Worm (Caenorhabditis elegans): ENCODE results near the gene gtf-2H1.

The gtf-2H1 gene

DNA sequence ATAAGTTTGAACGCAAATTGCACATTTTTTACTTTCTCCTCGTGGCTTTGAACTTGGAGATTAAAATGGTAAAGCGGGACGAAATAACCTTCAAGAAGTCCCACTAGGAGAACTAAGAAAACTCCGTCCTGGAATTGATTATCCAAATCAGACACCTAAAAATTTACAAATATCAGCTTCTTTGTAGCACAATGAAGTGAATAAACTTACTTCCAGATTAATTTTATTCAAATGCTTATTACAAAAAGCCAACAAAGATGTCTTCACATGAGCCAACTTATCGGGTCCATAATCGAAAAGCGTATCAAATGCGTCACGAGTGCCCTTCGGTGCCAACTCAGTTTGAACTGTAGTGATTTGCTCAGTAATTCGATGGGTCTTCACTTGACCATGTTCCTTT is 30.9 kb upstream of the gtf-2H1 start:
- no peak for TF ChIP-seq ttx-3 (tag; optimal IDR thresholded peaks at IDR 0.05)
- TF ChIP-seq hlh-8 (tag; optimal IDR thresholded peaks at IDR 0.05) = no peak
- no peak for TF ChIP-seq Y22D7AL.16 (tag; optimal IDR thresholded peaks at IDR 0.05)
- TF ChIP-seq gmeb-2 (tag; optimal IDR thresholded peaks at IDR 0.05) = no peak
- TF ChIP-seq fkh-10 (GFP tag; optimal IDR thresholded peaks at IDR 0.05) = no peak
- TF ChIP-seq ref-2 (tag; optimal IDR thresholded peaks at IDR 0.05) = no peak
- no peak for TF ChIP-seq sdc-2 (tag; optimal IDR thresholded peaks at IDR 0.05)
- TF ChIP-seq ceh-48 (tag; optimal IDR thresholded peaks at IDR 0.05) = no peak
- TF ChIP-seq ceh-34 (tag; optimal IDR thresholded peaks at IDR 0.05) = no peak
- TF ChIP-seq elt-2 (tag; optimal IDR thresholded peaks at IDR 0.05) = no peak
- no peak for TF ChIP-seq pag-3 (tag; optimal IDR thresholded peaks at IDR 0.05; ENCODE audit: borderline replicate concordance)
- TF ChIP-seq nhr-232 (tag; optimal IDR thresholded peaks at IDR 0.05) = no peak
- TF ChIP-seq odd-2 (tag; optimal IDR thresholded peaks at IDR 0.05) = no peak
- TF ChIP-seq unc-55 (GFP tag; optimal IDR thresholded peaks at IDR 0.05) = no peak
- no peak for TF ChIP-seq madf-2 (tag; optimal IDR thresholded peaks at IDR 0.05)
- TF ChIP-seq hlh-30 (tag; optimal IDR thresholded peaks at IDR 0.05; ENCODE audit: insufficient read depth) = no peak
- no peak for TF ChIP-seq che-1 (tag; optimal IDR thresholded peaks at IDR 0.05)

DNA sequence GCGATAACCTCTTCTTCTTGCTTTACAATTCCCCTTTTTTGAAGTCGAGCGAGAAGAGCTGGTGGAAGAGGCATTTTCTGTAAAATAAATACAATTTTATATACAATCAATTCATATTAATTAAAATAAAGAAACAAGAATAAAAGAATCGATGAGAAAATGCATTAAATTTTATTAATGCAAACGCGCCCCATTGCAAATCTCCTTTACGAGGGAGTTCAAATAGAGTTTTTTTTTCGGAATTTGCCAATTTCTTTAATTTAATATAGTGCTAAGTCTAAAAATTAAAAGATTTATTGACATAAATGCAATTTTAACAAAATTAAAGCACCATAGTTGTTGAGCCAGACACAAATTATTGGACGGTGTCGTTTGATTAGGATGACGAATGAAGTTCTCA is 30.0 kb upstream of the gtf-2H1 start, which contains the start of gene pqbp-1.1:
Gene pqbp-1.1 (minus strand): TSS at position 77 of the 400 bp plus-strand sequence.
- peak; percentile 48 for TF ChIP-seq pax-1 (tag; optimal IDR thresholded peaks at IDR 0.05)
- TF ChIP-seq elt-2 (tag; optimal IDR thresholded peaks at IDR 0.05) = peak; percentile 6
- no peak for TF ChIP-seq Y22D7AL.16 (tag; optimal IDR thresholded peaks at IDR 0.05)
- TF ChIP-seq pros-1 (tag; optimal IDR thresholded peaks at IDR 0.05) = no peak
- TF ChIP-seq unc-42 (tag; optimal IDR thresholded peaks at IDR 0.05) = peak; percentile 88
- TF ChIP-seq ceh-48 (tag; optimal IDR thresholded peaks at IDR 0.05) = peak; percentile 42
- TF ChIP-seq mec-3 (tag; optimal IDR thresholded peaks at IDR 0.05; ENCODE audit: borderline replicate concordance) = no peak

DNA sequence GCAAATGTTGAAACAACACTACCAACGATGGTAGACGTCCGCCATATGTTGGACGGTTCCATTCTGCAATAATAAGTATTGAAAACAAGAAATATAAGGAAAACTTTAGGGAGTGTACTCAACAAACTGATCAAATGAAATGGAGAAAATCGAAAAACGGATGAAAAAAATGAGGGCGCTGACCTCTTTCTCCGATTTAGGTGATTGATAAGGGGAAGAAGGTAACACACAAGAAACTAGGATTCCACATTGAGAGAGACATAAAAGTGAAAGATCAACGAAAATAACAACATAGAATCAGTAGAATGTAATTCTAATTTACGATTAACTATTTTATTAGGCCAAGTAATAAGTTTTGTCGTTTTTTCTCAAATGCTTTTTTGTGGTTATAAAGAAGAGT is 27.6 kb upstream of the gtf-2H1 start, which contains the start of gene dpy-9:
Gene dpy-9 (minus strand): TSS at position 63 of the 400 bp plus-strand sequence.
- TF ChIP-seq lim-6 (tag; optimal IDR thresholded peaks at IDR 0.05) (no peak), odd-2 (tag; optimal IDR thresholded peaks at IDR 0.05) (no peak), elt-2 (tag; optimal IDR thresholded peaks at IDR 0.05) (no peak)

DNA sequence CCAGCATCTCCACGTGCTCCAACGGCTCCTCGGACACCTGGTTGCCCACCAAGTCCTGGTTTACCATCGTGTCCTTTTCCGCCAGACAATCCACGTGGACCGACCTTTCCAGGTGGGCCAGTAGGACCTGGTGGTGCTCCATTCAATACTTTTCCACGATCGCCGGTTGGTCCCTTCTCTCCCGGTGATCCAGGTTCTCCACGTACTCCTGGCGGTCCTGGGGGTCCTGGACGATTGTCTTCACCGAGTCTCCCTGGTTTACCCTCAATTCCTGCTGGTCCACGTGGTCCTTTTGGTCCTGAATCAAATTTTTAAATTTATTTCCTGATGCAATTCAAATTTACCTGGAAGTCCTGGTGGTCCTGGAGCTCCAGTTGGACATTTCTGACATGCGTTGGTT is 26.8 kb upstream of the gtf-2H1 start:
- TF ChIP-seq dve-1 (tag; optimal IDR thresholded peaks at IDR 0.05) = no peak
- no peak for TF ChIP-seq ceh-45 (GFP tag; IDR thresholded peaks at IDR 0.05)
- no peak for TF ChIP-seq ahr-1 (tag; optimal IDR thresholded peaks at IDR 0.05)

DNA sequence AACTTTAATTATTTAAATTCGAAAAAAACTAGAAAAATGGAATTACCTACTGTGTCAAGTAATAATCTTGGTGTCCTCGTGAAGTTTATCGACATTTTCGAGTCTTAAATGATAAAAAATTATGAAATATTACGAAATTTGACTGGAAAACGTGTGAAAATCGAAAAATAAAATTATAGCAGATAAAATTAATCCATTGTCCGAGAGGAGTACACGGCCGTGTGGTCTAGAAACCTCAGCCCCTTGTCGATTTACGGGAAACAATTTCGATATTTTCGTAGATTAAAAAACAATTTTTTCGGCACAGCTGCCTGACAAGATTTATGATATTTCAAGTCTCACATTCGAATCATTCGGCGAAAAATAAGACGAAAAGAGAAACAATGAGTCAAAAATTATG is 25.5 kb upstream of the gtf-2H1 start, which contains the start of gene R02D3.8:
Gene R02D3.8 (minus strand): TSS at position 109 of the 400 bp plus-strand sequence.
- TF ChIP-seq ceh-31 (tag; optimal IDR thresholded peaks at IDR 0.05) (peak; percentile 41), fax-1 (tag; optimal IDR thresholded peaks at IDR 0.05) (no peak), fkh-6 (tag; optimal IDR thresholded peaks at IDR 0.05) (no peak), C08G9.2 (tag; optimal IDR thresholded peaks at IDR 0.05) (peak; percentile 12), tbx-2 (tag; optimal IDR thresholded peaks at IDR 0.05) (peak; percentile 27)

DNA sequence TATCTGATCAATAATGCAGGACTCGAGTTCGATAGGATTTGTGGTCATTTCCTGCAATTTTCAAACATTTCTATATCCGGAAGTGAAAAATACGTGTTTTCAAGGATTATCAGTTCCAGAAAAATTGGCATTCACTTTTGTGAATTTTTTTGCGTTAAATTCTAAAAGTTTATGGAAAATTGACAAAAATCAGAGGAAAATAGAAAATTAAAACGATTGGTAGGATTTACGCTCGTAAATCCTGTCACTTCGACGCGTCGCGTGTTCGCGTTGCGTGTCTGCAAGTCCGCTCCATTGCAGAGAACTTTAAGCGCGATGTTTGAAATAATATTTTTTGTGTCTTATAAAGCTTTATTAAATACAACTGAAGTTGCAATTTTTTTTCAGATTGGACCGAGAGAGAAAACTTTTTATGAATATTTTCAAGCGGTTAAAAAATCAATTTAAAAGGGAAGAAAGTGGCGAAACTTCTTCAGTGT is 23.8 kb upstream of the gtf-2H1 start, which contains the start of gene rcat-1:
Gene rcat-1 (minus strand): TSS at position 51 of the 479 bp plus-strand sequence.
- TF ChIP-seq fkh-10 (GFP tag; optimal IDR thresholded peaks at IDR 0.05) (no peak), sdc-2 (tag; optimal IDR thresholded peaks at IDR 0.05) (no peak), elt-2 (tag; optimal IDR thresholded peaks at IDR 0.05) (peak; percentile 45), K09A11.1 (tag; optimal IDR thresholded peaks at IDR 0.05; ENCODE audit: insufficient read depth) (no peak), C38D4.7 (GFP tag; optimal IDR thresholded peaks at IDR 0.05) (no peak), unc-55 (GFP tag; optimal IDR thresholded peaks at IDR 0.05) (peak; percentile 71), ahr-1 (tag; optimal IDR thresholded peaks at IDR 0.05) (no peak), tbx-2 (tag; optimal IDR thresholded peaks at IDR 0.05) (peak; percentile 31), nhr-11 (tag; optimal IDR thresholded peaks at IDR 0.05) (no peak), pax-1 (tag; optimal IDR thresholded peaks at IDR 0.05) (peak; percentile 64), dve-1 (tag; optimal IDR thresholded peaks at IDR 0.05) (peak; percentile 77), sox-2 (GFP tag; IDR thresholded peaks at IDR 0.05) (no peak), odd-2 (tag; optimal IDR thresholded peaks at IDR 0.05) (no peak), ama-1 (optimal IDR thresholded peaks at IDR 0.05) (no peak), nfya-1 (tag; optimal IDR thresholded peaks at IDR 0.05) (peak; percentile 74), che-1 (tag; optimal IDR thresholded peaks at IDR 0.05) (no peak), pag-3 (tag; optimal IDR thresholded peaks at IDR 0.05; ENCODE audit: borderline replicate concordance) (no peak), nhr-232 (tag; optimal IDR thresholded peaks at IDR 0.05) (no peak), ceh-6 (GFP tag; optimal IDR thresholded peaks at IDR 0.05) (no peak), hlh-6 (tag; optimal IDR thresholded peaks at IDR 0.05) (no peak), ref-2 (tag; optimal IDR thresholded peaks at IDR 0.05) (no peak), C08G9.2 (tag; optimal IDR thresholded peaks at IDR 0.05) (no peak), unc-86 (tag; optimal IDR thresholded peaks at IDR 0.05) (no peak), ceh-31 (tag; optimal IDR thresholded peaks at IDR 0.05) (peak; percentile 54), ztf-16 (tag; optimal IDR thresholded peaks at IDR 0.05) (peak; percentile 32)

Data from whole organism, late embryonic.